Fruit fly (Drosophila melanogaster) whole organism, embryonic: ENCODE measurements around the gene Osi19.

Experiments used
- Antp ChIP-seq: fragments of 200-800 bp; sonication (Bioruptor generic); optimal IDR thresholded peaks from 3 replicates; lab custom pipeline; 2016; ENCODE audit warnings: missing biosample characterization, missing genetic modification characterization
- B-H2 ChIP-seq: fragments of 200-800 bp; sonication (Bioruptor generic); optimal IDR thresholded peaks from 2 replicates; lab custom pipeline; 2018; ENCODE audit warnings: missing biosample characterization, mild to moderate bottlenecking, missing genetic modification characterization
- CG10462 ChIP-seq: fragments of 200-800 bp; sonication (Bioruptor generic); optimal IDR thresholded peaks from 2 replicates; lab custom pipeline; 2016; ENCODE audit warnings: missing biosample characterization, missing genetic modification characterization
- CG11085 ChIP-seq: fragments of 200-800 bp; sonication (Bioruptor generic); IDR thresholded peaks from 2 replicates; pipeline ENCODE4 v1.3.6; 2022; ENCODE audit warnings: missing biosample characterization, missing genetic modification characterization
- CG14710 ChIP-seq: fragments of 200-800 bp; sonication (Bioruptor generic); optimal IDR thresholded peaks from 3 replicates; lab custom pipeline; 2019; ENCODE audit warnings: missing biosample characterization, mild to moderate bottlenecking, missing genetic modification characterization, moderate library complexity
- CG18262 ChIP-seq: fragments of 200-800 bp; optimal IDR thresholded peaks from 3 replicates; lab custom pipeline; 2019; ENCODE audit warnings: missing biosample characterization, mild to moderate bottlenecking, missing genetic modification characterization, moderate library complexity
- CG2129 ChIP-seq: fragments of 200-800 bp; sonication (Bioruptor generic); IDR thresholded peaks from 2 replicates; pipeline ENCODE4 v1.3.6; 2022; ENCODE audit warnings: missing biosample characterization, missing genetic modification characterization; ENCODE audit not compliant: partially characterized antibody
- CG3163 ChIP-seq: fragments of 200-800 bp; sonication (Bioruptor generic); optimal IDR thresholded peaks from 3 replicates; lab custom pipeline; 2016; ENCODE audit warnings: missing biosample characterization, missing genetic modification characterization
- CG3726 ChIP-seq: fragments of 200-800 bp; sonication (Bioruptor generic); IDR thresholded peaks from 3 replicates; pipeline ENCODE4, ENCODE4 v1.3.6; 2022; ENCODE audit warnings: missing biosample characterization, missing genetic modification characterization
- CG3838 ChIP-seq: fragments of 200-800 bp; sonication (Bioruptor generic); optimal IDR thresholded peaks from 3 replicates; lab custom pipeline; 2016; ENCODE audit warnings: missing biosample characterization, missing genetic modification characterization
- CG4707 ChIP-seq: fragments of 200-800 bp; sonication (Bioruptor generic); optimal IDR thresholded peaks from 2 replicates; lab custom pipeline; 2018; ENCODE audit warnings: missing biosample characterization, mild to moderate bottlenecking, missing genetic modification characterization, moderate library complexity
- CG6175 ChIP-seq: fragments of 200-800 bp; sonication (Bioruptor generic); IDR thresholded peaks from 3 replicates; pipeline ENCODE4 v1.3.6; 2022; ENCODE audit warnings: missing biosample characterization, missing genetic modification characterization
- CG6689 ChIP-seq: fragments of 200-800 bp; sonication (Bioruptor generic); IDR thresholded peaks from 2 replicates; pipeline ENCODE4 v1.3.6; 2022; ENCODE audit warnings: missing biosample characterization, missing genetic modification characterization
- CG6854 ChIP-seq: fragments of 200-800 bp; sonication (Bioruptor generic); optimal IDR thresholded peaks from 3 replicates; lab custom pipeline; 2017; ENCODE audit warnings: missing biosample characterization, mild to moderate bottlenecking, missing genetic modification characterization
- CG7372 ChIP-seq: fragments of 200-800 bp; sonication (Bioruptor generic); IDR thresholded peaks from 2 replicates; pipeline ENCODE4 v1.3.6; 2022; ENCODE audit warnings: missing biosample characterization, missing genetic modification characterization
- CG7839 ChIP-seq: fragments of 200-800 bp; sonication (Bioruptor generic); optimal IDR thresholded peaks from 3 replicates; lab custom pipeline; 2018; ENCODE audit warnings: missing biosample characterization, mild to moderate bottlenecking, missing genetic modification characterization, moderate library complexity
- CG8765 ChIP-seq: fragments of 200-800 bp; sonication (Bioruptor generic); IDR thresholded peaks from 2 replicates; pipeline ENCODE4 v1.3.6; 2022; ENCODE audit warnings: missing biosample characterization, missing genetic modification characterization
- CG9876 ChIP-seq: fragments of 200-800 bp; sonication (Bioruptor generic); optimal IDR thresholded peaks from 2 replicates; lab custom pipeline; 2016; ENCODE audit warnings: missing biosample characterization, missing genetic modification characterization
- Camta ChIP-seq: fragments of 200-800 bp; sonication (Bioruptor generic); optimal IDR thresholded peaks from 2 replicates; lab custom pipeline; 2016; ENCODE audit warnings: missing biosample characterization, missing genetic modification characterization
- Doc2 ChIP-seq: fragments of 200-800 bp; sonication (Bioruptor generic); IDR thresholded peaks from 2 replicates; pipeline ENCODE4 v1.3.6; 2022; ENCODE audit warnings: missing biosample characterization, missing genetic modification characterization
- HmgZ ChIP-seq: fragments of 200-800 bp; sonication (Bioruptor generic); optimal IDR thresholded peaks from 2 replicates; lab custom pipeline; 2018; ENCODE audit warnings: missing biosample characterization, mild to moderate bottlenecking, missing genetic modification characterization
- Max ChIP-seq: fragments of 200-800 bp; sonication (Bioruptor generic); optimal IDR thresholded peaks from 2 replicates; lab custom pipeline; 2016; ENCODE audit warnings: missing biosample characterization, mild to moderate bottlenecking, missing genetic modification characterization
- Mes4 ChIP-seq: fragments of 200-800 bp; sonication (Bioruptor generic); optimal IDR thresholded peaks from 2 replicates; lab custom pipeline; 2016; ENCODE audit warnings: missing biosample characterization, missing genetic modification characterization
- NFAT ChIP-seq: fragments of 200-800 bp; sonication (Bioruptor generic); IDR thresholded peaks from 2 replicates; pipeline ENCODE4 v1.3.6; 2022; ENCODE audit warnings: missing biosample characterization, missing genetic modification characterization
- Optix ChIP-seq: fragments of 200-800 bp; sonication (Bioruptor generic); IDR thresholded peaks from 3 replicates; pipeline ENCODE4 v1.3.6; 2022; ENCODE audit warnings: missing biosample characterization, missing genetic modification characterization
- Sry-β ChIP-seq: fragments of 200-800 bp; sonication (Bioruptor generic); optimal IDR thresholded peaks from 2 replicates; lab custom pipeline; 2018; ENCODE audit warnings: missing biosample characterization, mild to moderate bottlenecking, missing genetic modification characterization, moderate library complexity
- Stat92E ChIP-seq, 3 experiments: fragments of >200 bp in 2 of 3; fragments of 200-800 bp in 1 of 3; sonication (Bioruptor generic) in 1 of 3; optimal IDR thresholded peaks; 2 replicates each; lab custom pipeline; 2017 to 2019; ENCODE audit warnings: missing biosample characterization in 3 of 3, missing genetic modification characterization in 3 of 3, mild to moderate bottlenecking in 1 of 3, moderate library complexity in 1 of 3
- bbx ChIP-seq: fragments of 200-800 bp; sonication (Bioruptor generic); IDR thresholded peaks from 2 replicates; pipeline ENCODE4 v1.3.6; 2022; ENCODE audit warnings: missing biosample characterization, missing genetic modification characterization; ENCODE audit not compliant: partially characterized antibody
- cwo ChIP-seq: fragments of 200-800 bp; sonication (Bioruptor generic); optimal IDR thresholded peaks from 3 replicates; lab custom pipeline; 2017; ENCODE audit warnings: missing biosample characterization, missing genetic modification characterization, mild to moderate bottlenecking, moderate library complexity, missing genetic modification reagents
- da ChIP-seq: fragments of 200-800 bp; sonication (Bioruptor generic); optimal IDR thresholded peaks from 2 replicates; lab custom pipeline; 2016; ENCODE audit warnings: missing biosample characterization, missing genetic modification characterization
- danr ChIP-seq: fragments of 200-800 bp; sonication (Bioruptor generic); IDR thresholded peaks from 2 replicates; pipeline ENCODE4 v1.3.6; 2022; ENCODE audit warnings: missing biosample characterization, missing genetic modification characterization
- disco-r ChIP-seq: fragments of 200-800 bp; sonication (Bioruptor generic); optimal IDR thresholded peaks from 2 replicates; lab custom pipeline; 2016; ENCODE audit warnings: missing biosample characterization, missing genetic modification characterization
- en ChIP-seq: fragments of 200-800 bp; sonication (Bioruptor generic); optimal IDR thresholded peaks from 2 replicates; lab custom pipeline; 2016; ENCODE audit warnings: missing biosample characterization, missing genetic modification characterization
- ewg ChIP-seq: fragments of 200-800 bp; sonication (Bioruptor generic); optimal IDR thresholded peaks from 3 replicates; lab custom pipeline; 2017; ENCODE audit warnings: mild to moderate bottlenecking, missing biosample characterization, missing genetic modification reagents, missing genetic modification characterization
- eyg ChIP-seq: fragments of 200-800 bp; sonication (Bioruptor generic); optimal IDR thresholded peaks from 3 replicates; lab custom pipeline; 2016; ENCODE audit warnings: missing biosample characterization, missing genetic modification characterization
- fu2 ChIP-seq: fragments of 200-800 bp; sonication (Bioruptor generic); optimal IDR thresholded peaks from 2 replicates; lab custom pipeline; 2016; ENCODE audit warnings: missing biosample characterization, missing genetic modification characterization
- gem ChIP-seq: fragments of 200-800 bp; sonication (Bioruptor generic); optimal IDR thresholded peaks from 2 replicates; lab custom pipeline; 2019; ENCODE audit warnings: missing biosample characterization, mild to moderate bottlenecking, missing genetic modification characterization, moderate library complexity
- hth ChIP-seq: fragments of >200 bp; optimal IDR thresholded peaks from 2 replicates; lab custom pipeline; 2017; ENCODE audit warnings: inconsistent platforms
- inv ChIP-seq: fragments of 200-800 bp; sonication (Bioruptor generic); IDR thresholded peaks from 2 replicates; pipeline ENCODE4 v1.3.6; 2022; ENCODE audit warnings: missing biosample characterization, missing genetic modification characterization; ENCODE audit not compliant: partially characterized antibody
- lov ChIP-seq, 2 experiments: fragments of 200-800 bp in 1 of 2; fragments of >200 bp in 1 of 2; sonication (Bioruptor generic) in 1 of 2; IDR thresholded peaks in 1 of 2; optimal IDR thresholded peaks in 1 of 2; 2 replicates in 1 of 2; 3 replicates in 1 of 2; pipeline versions ENCODE4 v1.3.6 to Lab custom; 2017 to 2022; ENCODE audit warnings: missing biosample characterization in 1 of 2, missing genetic modification characterization in 1 of 2
- nerfin-2 ChIP-seq: fragments of 200-800 bp; sonication (Bioruptor generic); IDR thresholded peaks from 2 replicates; pipeline ENCODE4 v1.3.6; 2022; ENCODE audit warnings: missing biosample characterization, missing genetic modification characterization; ENCODE audit not compliant: partially characterized antibody
- onecut ChIP-seq: fragments of 200-800 bp; sonication (Bioruptor generic); IDR thresholded peaks from 2 replicates; pipeline ENCODE4 v1.3.6; 2022; ENCODE audit warnings: missing biosample characterization, missing genetic modification characterization
- p53 ChIP-seq: fragments of 200-800 bp; sonication (Bioruptor generic); optimal IDR thresholded peaks from 2 replicates; lab custom pipeline; 2016; ENCODE audit warnings: missing biosample characterization, missing genetic modification characterization
- psq ChIP-seq: fragments of 200-800 bp; sonication (Bioruptor generic); optimal IDR thresholded peaks from 2 replicates; lab custom pipeline; 2017; ENCODE audit warnings: missing biosample characterization, missing genetic modification characterization
- pzg ChIP-seq: fragments of 200-800 bp; sonication (Bioruptor generic); optimal IDR thresholded peaks from 3 replicates; lab custom pipeline; 2018; ENCODE audit warnings: missing biosample characterization, mild to moderate bottlenecking, missing genetic modification characterization, moderate library complexity
- ro ChIP-seq: fragments of 200-800 bp; sonication (Bioruptor generic); IDR thresholded peaks from 2 replicates; pipeline ENCODE4 v1.3.6; 2022; ENCODE audit warnings: missing biosample characterization, missing genetic modification characterization
- sc ChIP-seq, 3 experiments: fragments of >200 bp in 2 of 3; fragments of 200-800 bp in 1 of 3; sonication (Bioruptor generic) in 1 of 3; optimal IDR thresholded peaks; 2 replicates in 2 of 3; 3 replicates in 1 of 3; lab custom pipeline; 2017; ENCODE audit warnings: mild to moderate bottlenecking in 1 of 3, missing biosample characterization in 1 of 3, missing genetic modification characterization in 1 of 3, missing genetic modification reagents in 1 of 3
- scrt ChIP-seq: fragments of 200-800 bp; sonication (Bioruptor generic); optimal IDR thresholded peaks from 2 replicates; lab custom pipeline; 2018; ENCODE audit warnings: missing biosample characterization, mild to moderate bottlenecking, missing genetic modification characterization, moderate library complexity
- stc ChIP-seq: fragments of 200-800 bp; sonication (Bioruptor generic); IDR thresholded peaks from 2 replicates; pipeline ENCODE4 v1.3.6; 2022; ENCODE audit warnings: missing biosample characterization, missing genetic modification characterization
- tll ChIP-seq, 2 experiments: fragments of 200-800 bp in 1 of 2; fragments of >200 bp in 1 of 2; sonication (Bioruptor generic) in 1 of 2; optimal IDR thresholded peaks; 2 replicates each; lab custom pipeline; 2017 to 2019; ENCODE audit warnings: missing biosample characterization in 2 of 2, missing genetic modification characterization in 2 of 2, mild to moderate bottlenecking in 1 of 2, moderate library complexity in 1 of 2
- ttk ChIP-seq: fragments of 200-800 bp; sonication (Bioruptor generic); IDR thresholded peaks from 2 replicates; pipeline ENCODE4 v2.1.2; 2022; ENCODE audit warnings: missing biosample characterization, missing genetic modification characterization

Gene Osi19

dm6 chr3R:6380129-6380528, 45.0 kb downstream of the Osi19 start, which contains the start of the genes CG1024 and TfIIFalpha (continued):
- TF ChIP-seq scrt (GFP tag; lab: Kevin White, UChicago) = no peak
- TF ChIP-seq p53 = no peak
- TF ChIP-seq CG6689 = no peak
- TF ChIP-seq stc (GFP tag; lab: Robert Waterston, UW) = no peak
- no peak for TF ChIP-seq fu2
- TF ChIP-seq CG7839 (tag; lab: Kevin White, UChicago) = no peak
- no peak for TF ChIP-seq CG10462
- no peak for TF ChIP-seq disco-r (GFP tag; lab: Kevin White, UChicago)
- no peak for TF ChIP-seq sc (optimal IDR thresholded peaks at IDR 0.05; lab: Kevin White, UChicago)
- no peak for TF ChIP-seq sc (GFP tag; optimal IDR thresholded peaks at IDR 0.05; lab: Kevin White, UChicago)
- TF ChIP-seq CG9876 = no peak
- TF ChIP-seq danr (GFP tag; lab: Robert Waterston, UW) = no peak
- no peak for TF ChIP-seq eyg (GFP tag; lab: Kevin White, UChicago)
- no peak for TF ChIP-seq Camta (GFP tag; lab: Kevin White, UChicago)
- no peak for TF ChIP-seq CG8765 (GFP tag; lab: Robert Waterston, UW)
- TF ChIP-seq Optix (GFP tag; lab: Robert Waterston, UW) = no peak
- no peak for TF ChIP-seq onecut (GFP tag; lab: Robert Waterston, UW)
- TF ChIP-seq NFAT (GFP tag; lab: Robert Waterston, UW) = no peak
- no peak for TF ChIP-seq CG3163 (GFP tag; lab: Kevin White, UChicago)
- TF ChIP-seq CG4707 = no peak
- TF ChIP-seq Mes4 = no peak
- peak; percentile 96 for TF ChIP-seq nerfin-2 (GFP tag; lab: Robert Waterston, UW)
- TF ChIP-seq HmgZ (tag; lab: Kevin White, UChicago) = peak; percentile 44
- TF ChIP-seq CG3726 (GFP tag; lab: Robert Waterston, UW) = no peak
- TF ChIP-seq ttk = no peak
- TF ChIP-seq da (GFP tag; lab: Kevin White, UChicago) = no peak
- TF ChIP-seq CG3838 = no peak
- peak; percentile 77 for TF ChIP-seq bbx (GFP tag; lab: Robert Waterston, UW)
- TF ChIP-seq B-H2 (GFP tag; lab: Kevin White, UChicago) = no peak
- TF ChIP-seq CG14710 (tag; lab: Kevin White, UChicago) = peak; percentile 53
- no peak for TF ChIP-seq psq (GFP tag; lab: Kevin White, UChicago)
- no peak for TF ChIP-seq Antp (GFP tag; lab: Kevin White, UChicago)
- TF ChIP-seq cwo (GFP tag; lab: Kevin White, UChicago) = no peak
- TF ChIP-seq CG6854 (GFP tag; lab: Kevin White, UChicago) = no peak
- TF ChIP-seq Sry-β (GFP tag; lab: Kevin White, UChicago) = peak; percentile 3
- no peak for TF ChIP-seq CG7372
- peak; percentile 84 for TF ChIP-seq inv
- TF ChIP-seq lov (optimal IDR thresholded peaks at IDR 0.05; lab: Kevin White, UChicago) = no peak
- no peak for TF ChIP-seq lov (GFP tag; IDR thresholded peaks at IDR 0.05; lab: Robert Waterston, UW)
- no peak for TF ChIP-seq CG6175 (GFP tag; lab: Robert Waterston, UW)
- peak in 1 of 3 experiments; percentile 24 for TF ChIP-seq Stat92E (GFP tag; optimal IDR thresholded peaks at IDR 0.05; lab: Kevin White, UChicago)
- no peak for TF ChIP-seq en
- TF ChIP-seq tll (GFP tag; optimal IDR thresholded peaks at IDR 0.05; lab: Kevin White, UChicago) = no peak
- no peak for TF ChIP-seq ewg (GFP tag; lab: Kevin White, UChicago)
- TF ChIP-seq pzg = peak; percentile 52
- no peak for TF ChIP-seq Doc2 (GFP tag; lab: Robert Waterston, UW)
- TF ChIP-seq gem = no peak
- peak; percentile 7 for TF ChIP-seq Max (GFP tag; lab: Kevin White, UChicago)
- TF ChIP-seq CG18262 (tag; lab: Kevin White, UChicago) = no peak
- TF ChIP-seq ro (GFP tag; lab: Robert Waterston, UW) = no peak
- TF ChIP-seq hth = no peak
- TF ChIP-seq CG11085 = no peak
- peak; percentile 79 for TF ChIP-seq CG2129 (GFP tag; lab: Robert Waterston, UW)
